Worm (Caenorhabditis elegans): Measurements from ENCODE around the gene lips-10.

Gene lips-10

ce11 chrII:8464448-8464898 lies 25.5 kb downstream of the lips-10 start, which contains the start of gene fars-3 (continued):
- TF ChIP-seq ztf-3 (GFP tag; optimal IDR thresholded peaks at IDR 0.05) = no peak
- TF ChIP-seq xnd-1 (tag; optimal IDR thresholded peaks at IDR 0.05) = no peak
- peak; percentile 24 for TF ChIP-seq tbp1 (GFP tag; optimal IDR thresholded peaks at IDR 0.05)
- TF ChIP-seq rcor-1 (GFP tag; IDR thresholded peaks at IDR 0.05) = no peak
- TF ChIP-seq mxl-1 (tag; optimal IDR thresholded peaks at IDR 0.05) = no peak
- no peak for TF ChIP-seq ZK185.1 (tag; optimal IDR thresholded peaks at IDR 0.05; ENCODE audit: poor library complexity, severe bottlenecking)
- no peak for TF ChIP-seq cebp-1 (GFP tag; IDR thresholded peaks at IDR 0.05)
- TF ChIP-seq cebp-1 (tag; optimal IDR thresholded peaks at IDR 0.05) = peak; percentile 55
- TF ChIP-seq nhr-179 (tag; optimal IDR thresholded peaks at IDR 0.05) = no peak
- TF ChIP-seq lsl-1 (GFP tag; optimal IDR thresholded peaks at IDR 0.05) = peak; percentile 2
- TF ChIP-seq repo-1 (tag; optimal IDR thresholded peaks at IDR 0.05) = no peak
- no peak for TF ChIP-seq Y53F4B.3 (GFP tag; IDR thresholded peaks at IDR 0.05)
- TF ChIP-seq B0261.1 (tag; optimal IDR thresholded peaks at IDR 0.05) = no peak
- no peak for TF ChIP-seq lir-1 (GFP tag; conservative IDR thresholded peaks at IDR 0.05)
- TF ChIP-seq pbrm-1 (GFP tag; IDR thresholded peaks at IDR 0.05) = peak; percentile 36; the same call in 1 of the 2 replicates
- TF ChIP-seq K12H6.12 (tag; optimal IDR thresholded peaks at IDR 0.05) = no peak
- no peak for TF ChIP-seq F33H1.4 (GFP tag; IDR thresholded peaks at IDR 0.05)
- no peak for TF ChIP-seq lsy-27 (tag; optimal IDR thresholded peaks at IDR 0.05; ENCODE audit: borderline replicate concordance, insufficient read depth)
- TF ChIP-seq T26A5.8 (tag; optimal IDR thresholded peaks at IDR 0.05) = peak; percentile 0
- no peak for TF ChIP-seq ztf-22 (GFP tag; optimal IDR thresholded peaks at IDR 0.05)
- no peak for TF ChIP-seq nfyb-1 (GFP tag; IDR thresholded peaks at IDR 0.05)
- TF ChIP-seq let-526 (GFP tag; IDR thresholded peaks at IDR 0.05) = no peak
- no peak for TF ChIP-seq egrh-3 (GFP tag; IDR thresholded peaks at IDR 0.05)
- TF ChIP-seq B0336.3 (GFP tag; IDR thresholded peaks at IDR 0.05) = peak; percentile 42; the same call in 1 of the 2 replicates
- TF ChIP-seq unc-130 (GFP tag; optimal IDR thresholded peaks at IDR 0.05) = no peak
- TF ChIP-seq hlh-26 (GFP tag; conservative IDR thresholded peaks at IDR 0.05) = no peak
- TF ChIP-seq zim-3 (tag; optimal IDR thresholded peaks at IDR 0.05) = no peak
- no peak for TF ChIP-seq ceh-91 (GFP tag; IDR thresholded peaks at IDR 0.05)
- peak; percentile 23; the same call in 1 of the 2 replicates for TF ChIP-seq Y95B8A.8 (GFP tag; IDR thresholded peaks at IDR 0.05)
- TF ChIP-seq dox-1 (GFP tag; IDR thresholded peaks at IDR 0.05) = no peak
- TF ChIP-seq sdz-38 (tag; optimal IDR thresholded peaks at IDR 0.05) = no peak
- 0 out of 2 replicates have a peak, but pooled peaks have one; percentile 69 for TF ChIP-seq madf-3 (GFP tag; IDR thresholded peaks at IDR 0.05)
- TF ChIP-seq pha-4 (tag; optimal IDR thresholded peaks at IDR 0.05) = no peak
- no peak for TF ChIP-seq cebp-2 (GFP tag; IDR thresholded peaks at IDR 0.05)
- TF ChIP-seq Y79H2A.3 (GFP tag; conservative IDR thresholded peaks at IDR 0.05) = peak; percentile 60; the same call in 1 of the 2 replicates
- no peak for TF ChIP-seq lin-40 (tag; optimal IDR thresholded peaks at IDR 0.05)
- TF ChIP-seq unc-62 (GFP tag; optimal IDR thresholded peaks at IDR 0.05) = no peak
- no peak for TF ChIP-seq F57A8.1 (GFP tag; optimal IDR thresholded peaks at IDR 0.05)
- TF ChIP-seq K11D2.4 (GFP tag; IDR thresholded peaks at IDR 0.05) = no peak
- no peak for TF ChIP-seq D2030.7 (GFP tag; IDR thresholded peaks at IDR 0.05)
- TF ChIP-seq zfh-2 (GFP tag; conservative IDR thresholded peaks at IDR 0.05) = no peak
- no peak for TF ChIP-seq sea-2 (GFP tag; IDR thresholded peaks at IDR 0.05)
- TF ChIP-seq nfya-2 (GFP tag; IDR thresholded peaks at IDR 0.05) = no peak
- TF ChIP-seq die-1 (tag; optimal IDR thresholded peaks at IDR 0.05) = no peak
- no peak for TF ChIP-seq hmg-20 (GFP tag; IDR thresholded peaks at IDR 0.05)
- no peak for TF ChIP-seq fkh-3 (tag; optimal IDR thresholded peaks at IDR 0.05)
- TF ChIP-seq aptf-3 (GFP tag; IDR thresholded peaks at IDR 0.05) = no peak
- TF ChIP-seq ztf-25 (GFP tag; IDR thresholded peaks at IDR 0.05) = peak; percentile 34; the same call in 1 of the 2 replicates
- no peak for TF ChIP-seq hlh-12 (tag; optimal IDR thresholded peaks at IDR 0.05)
- no peak for TF ChIP-seq let-607 (tag; optimal IDR thresholded peaks at IDR 0.05)
